Fruit fly (Drosophila melanogaster) whole organism, adult: ENCODE results near the gene CG15544.

ENCODE experiments used
- CG11617 ChIP-seq: fragments of 200-800 bp; sonication (Bioruptor generic); optimal IDR thresholded peaks from 2 replicates; lab custom pipeline; 2017; ENCODE audit warnings: mild to moderate bottlenecking, missing biosample characterization, missing genetic modification reagents, missing genetic modification characterization
- CG12768 ChIP-seq: fragments of 200-800 bp; sonication (Bioruptor generic); optimal IDR thresholded peaks from 2 replicates; lab custom pipeline; 2017; ENCODE audit warnings: missing biosample characterization, missing genetic modification characterization, mild to moderate bottlenecking, moderate library complexity, missing genetic modification reagents
- CG14711 ChIP-seq: fragments of 200-800 bp; sonication (Bioruptor generic); optimal IDR thresholded peaks from 2 replicates; lab custom pipeline; 2018; ENCODE audit warnings: missing biosample characterization, mild to moderate bottlenecking, missing genetic modification characterization, moderate library complexity
- CG1620 ChIP-seq: fragments of 200-800 bp; sonication (Bioruptor generic); optimal IDR thresholded peaks from 2 replicates; lab custom pipeline; 2016; ENCODE audit warnings: missing biosample characterization, missing genetic modification characterization
- CG33017 ChIP-seq: fragments of 200-800 bp; sonication (Bioruptor generic); optimal IDR thresholded peaks from 2 replicates; lab custom pipeline; 2018; ENCODE audit warnings: missing biosample characterization, mild to moderate bottlenecking, missing genetic modification characterization, moderate library complexity
- CG5204 ChIP-seq: fragments of 200-800 bp; sonication (Bioruptor generic); optimal IDR thresholded peaks from 2 replicates; lab custom pipeline; 2016; ENCODE audit warnings: missing biosample characterization, missing genetic modification characterization
- CG7045 ChIP-seq: fragments of 200-800 bp; sonication (Bioruptor generic); optimal IDR thresholded peaks from 2 replicates; lab custom pipeline; 2017; ENCODE audit warnings: missing biosample characterization, mild to moderate bottlenecking, missing genetic modification characterization
- CG7101 ChIP-seq: fragments of 200-800 bp; sonication (Bioruptor generic); optimal IDR thresholded peaks from 2 replicates; lab custom pipeline; 2018; ENCODE audit warnings: missing biosample characterization, mild to moderate bottlenecking, missing genetic modification characterization, moderate library complexity
- Clk ChIP-seq: fragments of 200-800 bp; sonication (Bioruptor generic); optimal IDR thresholded peaks from 2 replicates; lab custom pipeline; 2017; ENCODE audit warnings: missing biosample characterization, missing genetic modification characterization
- Crg-1 ChIP-seq: fragments of 200-800 bp; sonication (Bioruptor generic); optimal IDR thresholded peaks from 2 replicates; lab custom pipeline; 2016; ENCODE audit warnings: missing biosample characterization, missing genetic modification characterization
- Hr96 ChIP-seq: fragments of 200-800 bp; sonication (Bioruptor generic); optimal IDR thresholded peaks from 2 replicates; lab custom pipeline; 2016; ENCODE audit warnings: missing biosample characterization, missing genetic modification characterization
- Mnt ChIP-seq: fragments of 200-800 bp; sonication (Bioruptor generic); optimal IDR thresholded peaks from 2 replicates; lab custom pipeline; 2016; ENCODE audit warnings: missing biosample characterization, mild to moderate bottlenecking, missing genetic modification characterization
- bab1 ChIP-seq: fragments of 200-800 bp; sonication (Bioruptor generic); optimal IDR thresholded peaks from 3 replicates; lab custom pipeline; 2019; ENCODE audit warnings: missing biosample characterization, mild to moderate bottlenecking, missing genetic modification characterization, moderate library complexity
- cic ChIP-seq: fragments of 200-800 bp; sonication (Bioruptor generic); optimal IDR thresholded peaks from 2 replicates; lab custom pipeline; 2017; ENCODE audit warnings: missing biosample characterization, mild to moderate bottlenecking, missing genetic modification characterization, moderate library complexity
- cnc ChIP-seq, 2 experiments: fragments of >200 bp; optimal IDR thresholded peaks; 2 replicates each; lab custom pipeline; 2017
- kay ChIP-seq: fragments of 200-800 bp; sonication (Bioruptor generic); peaks from one replicate; lab custom pipeline; 2016; ENCODE audit warnings: missing biosample characterization, missing genetic modification characterization, borderline replicate concordance
- ovo ChIP-seq: fragments of 200-800 bp; sonication (Bioruptor generic); optimal IDR thresholded peaks from 2 replicates; lab custom pipeline; 2016; ENCODE audit warnings: missing biosample characterization, missing genetic modification characterization
- pad ChIP-seq: fragments of 200-800 bp; sonication (Bioruptor generic); optimal IDR thresholded peaks from 3 replicates; lab custom pipeline; 2017; ENCODE audit warnings: missing biosample characterization, missing genetic modification characterization, mild to moderate bottlenecking, moderate library complexity, missing genetic modification reagents
- tj ChIP-seq: fragments of 200-800 bp; sonication (Bioruptor generic); optimal IDR thresholded peaks from 3 replicates; lab custom pipeline; 2017; ENCODE audit warnings: missing biosample characterization, mild to moderate bottlenecking, missing genetic modification characterization, moderate library complexity
- toe ChIP-seq: fragments of 200-800 bp; sonication (Bioruptor generic); optimal IDR thresholded peaks from 2 replicates; lab custom pipeline; 2016; ENCODE audit warnings: missing biosample characterization, missing genetic modification characterization

CG15544 gene

dm6 chr3R:30842639-30843476 lies 15.2 kb downstream of the CG15544 start:
- no peak for TF ChIP-seq Hr96 (GFP tag; lab: Kevin White, UChicago)
- TF ChIP-seq CG33017, result no peak
- TF ChIP-seq CG14711 (tag; lab: Kevin White, UChicago), result no peak

DNA sequence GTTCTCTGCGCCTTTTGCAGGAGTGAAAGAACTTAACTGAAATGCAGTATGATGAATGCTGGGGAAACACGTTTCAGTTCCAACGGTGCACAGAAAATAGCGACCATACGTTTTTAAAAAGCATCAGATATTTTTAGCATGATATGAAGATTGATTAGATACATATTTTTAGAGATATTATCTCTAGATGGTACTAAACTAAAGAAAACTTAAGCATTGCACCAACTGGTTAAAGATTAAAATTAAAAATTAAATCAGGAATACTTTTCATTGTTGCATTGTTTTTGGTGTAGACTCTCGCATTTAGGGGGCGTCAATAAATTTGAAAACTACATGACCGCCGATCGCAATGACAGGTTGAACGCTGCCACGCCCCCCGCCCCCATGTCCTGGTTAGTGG lies 16.1 kb downstream of the CG15544 start:
- TF ChIP-seq kay (GFP tag; lab: Kevin White, UChicago) (no peak), Mnt (GFP tag; lab: Kevin White, UChicago) (no peak), CG5204 (no peak)

DNA sequence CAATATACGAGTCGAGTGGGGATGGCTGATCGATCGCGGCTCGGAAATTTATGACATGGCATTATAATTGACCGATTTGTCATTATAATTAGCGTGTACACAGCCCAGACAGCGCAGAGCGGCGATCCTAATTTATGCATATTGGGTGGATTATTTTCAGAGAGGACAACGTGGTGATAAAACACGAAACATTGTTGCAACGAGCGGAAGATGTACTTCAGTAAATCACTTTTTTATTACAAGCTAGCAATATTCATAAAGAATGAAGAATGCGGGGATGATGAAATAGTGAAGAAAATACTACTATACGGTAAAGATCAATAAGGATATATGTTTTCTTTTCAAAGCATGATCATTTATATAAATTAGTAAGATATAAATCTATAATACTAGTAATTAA lies 16.8 kb downstream of the CG15544 start:
- no peak for TF ChIP-seq tj (GFP tag; lab: Kevin White, UChicago)
- no peak for TF ChIP-seq pad (GFP tag; lab: Kevin White, UChicago)
- TF ChIP-seq CG5204, result no peak
- no peak for TF ChIP-seq Crg-1
- no peak for TF ChIP-seq Mnt (GFP tag; lab: Kevin White, UChicago)
- no peak for TF ChIP-seq CG7045
- no peak for TF ChIP-seq cnc (optimal IDR thresholded peaks at IDR 0.05; lab: Kevin White, UChicago)
- no peak for TF ChIP-seq cic (GFP tag; lab: Kevin White, UChicago)

- TF ChIP-seq bab1 (GFP tag; lab: Kevin White, UChicago), result no peak
- TF ChIP-seq pad (GFP tag; lab: Kevin White, UChicago), result no peak
- TF ChIP-seq CG12768 (GFP tag; lab: Kevin White, UChicago), result no peak
- no peak for TF ChIP-seq cic (GFP tag; lab: Kevin White, UChicago)
- no peak for TF ChIP-seq ovo (GFP tag; lab: Kevin White, UChicago)
- no peak for TF ChIP-seq tj (GFP tag; lab: Kevin White, UChicago)
- no peak for TF ChIP-seq CG33017
- no peak for TF ChIP-seq Hr96 (GFP tag; lab: Kevin White, UChicago)
- TF ChIP-seq kay (GFP tag; lab: Kevin White, UChicago), result no peak
- no peak for TF ChIP-seq Clk
- no peak for TF ChIP-seq Crg-1
- TF ChIP-seq toe (GFP tag; lab: Kevin White, UChicago), result no peak
- no peak for TF ChIP-seq Mnt (GFP tag; lab: Kevin White, UChicago)
- no peak for TF ChIP-seq CG11617 (GFP tag; lab: Kevin White, UChicago)
Observed at dm6 chr3R:30849473-30850145, 22.0 kb downstream of the CG15544 start.

DNA sequence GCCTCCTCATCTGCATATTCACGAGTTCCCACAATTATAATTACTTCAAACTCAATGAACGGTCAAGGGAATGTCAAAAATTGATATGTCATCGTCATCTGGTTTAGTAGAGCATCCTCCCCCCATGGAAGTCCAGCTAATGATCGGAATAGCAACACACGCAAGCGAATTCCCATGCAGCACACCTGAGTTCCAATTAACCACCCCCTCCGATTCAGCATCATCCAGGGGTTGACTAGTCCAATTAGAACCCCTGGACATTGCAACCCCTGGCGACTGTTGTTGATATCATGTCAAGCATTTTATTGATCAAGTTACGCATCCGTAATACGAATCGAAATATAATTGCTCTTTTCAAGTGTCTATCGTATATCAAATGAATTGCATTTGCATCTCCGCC lies 22.8 kb downstream of the CG15544 start:
- TF ChIP-seq tj (GFP tag; lab: Kevin White, UChicago), result no peak
- no peak for TF ChIP-seq pad (GFP tag; lab: Kevin White, UChicago)
- no peak for TF ChIP-seq CG7045
- no peak for TF ChIP-seq cnc (optimal IDR thresholded peaks at IDR 0.05; lab: Kevin White, UChicago)
- no peak for TF ChIP-seq CG12768 (GFP tag; lab: Kevin White, UChicago)
- TF ChIP-seq Clk, result no peak
- TF ChIP-seq Hr96 (GFP tag; lab: Kevin White, UChicago), result no peak
- no peak for TF ChIP-seq kay (GFP tag; lab: Kevin White, UChicago)
- TF ChIP-seq CG1620 (GFP tag; lab: Kevin White, UChicago), result no peak

dm6 chr3R:30851843-30852365 lies 24.3 kb downstream of the CG15544 start, which contains the start of gene tll:
Gene tll, plus strand, starts transcription at chr3R:30852315.
- no peak for TF ChIP-seq CG7101
- TF ChIP-seq Crg-1, result no peak
- TF ChIP-seq ovo (GFP tag; lab: Kevin White, UChicago), result no peak
- TF ChIP-seq CG11617 (GFP tag; lab: Kevin White, UChicago), result no peak

DNA sequence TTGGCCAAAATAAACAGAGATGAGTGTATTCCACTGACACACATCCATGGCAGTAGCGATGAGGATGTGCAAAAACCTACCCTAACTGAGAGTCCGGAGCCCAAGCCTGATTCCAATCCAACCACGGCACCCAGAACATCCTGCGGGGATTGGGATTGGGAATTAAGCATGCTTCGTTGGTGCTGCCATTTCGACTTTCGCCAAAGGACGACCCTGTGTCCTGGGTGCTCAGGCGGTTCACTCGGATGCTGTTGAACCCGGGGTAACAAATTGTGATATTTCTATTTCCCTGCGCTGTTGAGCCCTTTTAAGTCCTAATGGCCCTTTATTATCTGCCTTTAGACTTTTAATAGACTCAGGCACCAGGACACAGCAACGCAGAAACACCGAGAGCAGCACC lies 27.6 kb downstream of the CG15544 start:
- TF ChIP-seq cnc (optimal IDR thresholded peaks at IDR 0.05; lab: Kevin White, UChicago), result no peak
- TF ChIP-seq CG12768 (GFP tag; lab: Kevin White, UChicago), result no peak
- TF ChIP-seq ovo (GFP tag; lab: Kevin White, UChicago), result no peak
- no peak for TF ChIP-seq toe (GFP tag; lab: Kevin White, UChicago)
- no peak for TF ChIP-seq tj (GFP tag; lab: Kevin White, UChicago)
- TF ChIP-seq Mnt (GFP tag; lab: Kevin White, UChicago), result no peak
- TF ChIP-seq CG5204, result no peak
- TF ChIP-seq CG7045, result no peak
- TF ChIP-seq bab1 (GFP tag; lab: Kevin White, UChicago), result no peak
- no peak for TF ChIP-seq Hr96 (GFP tag; lab: Kevin White, UChicago)
- no peak for TF ChIP-seq Clk
